Worm (Caenorhabditis elegans): ENCODE data around the gene ddx-15.

ce11 chrIII:5553098-5553497, 38.4 kb downstream of the ddx-15 start:
- TF ChIP-seq gei-17 (GFP tag; optimal IDR thresholded peaks at IDR 0.05) (no peak), hmg-1.2 (GFP tag; IDR thresholded peaks at IDR 0.05) (no peak), ama-1 (optimal IDR thresholded peaks at IDR 0.05) (no peak), ama-1 (GFP tag; optimal IDR thresholded peaks at IDR 0.05) (no peak)

Measured in whole organism, young adult.